Worm (Caenorhabditis elegans): Measurements from ENCODE around the gene ccep-97.
A peak's percentile ranks its signal among the peaks of the same experiment; 100 is the strongest.

The ccep-97 gene

ce11 chrV:4806859-4807258 lies 11.6 kb downstream of the ccep-97 start:
- TF ChIP-seq nhr-11 (tag; optimal IDR thresholded peaks at IDR 0.05) (no peak), zag-1 (tag; optimal IDR thresholded peaks at IDR 0.05) (no peak), nhr-77 (tag; optimal IDR thresholded peaks at IDR 0.05) (no peak), hmg-11 (tag; optimal IDR thresholded peaks at IDR 0.05) (no peak), egl-27 (tag; optimal IDR thresholded peaks at IDR 0.05) (no peak), nhr-12 (tag; optimal IDR thresholded peaks at IDR 0.05) (no peak), mml-1 (tag; optimal IDR thresholded peaks at IDR 0.05) (no peak), skn-1 (tag; optimal IDR thresholded peaks at IDR 0.05) (no peak), aly-2 (tag; optimal IDR thresholded peaks at IDR 0.05) (no peak), snpc-4 (tag; optimal IDR thresholded peaks at IDR 0.05) (no peak), ama-1 (optimal IDR thresholded peaks at IDR 0.05) (no peak), nfya-1 (tag; optimal IDR thresholded peaks at IDR 0.05; ENCODE audit: insufficient read depth) (no peak)

ce11 chrV:4805847-4806246 lies 12.6 kb downstream of the ccep-97 start, which contains the start of gene R02F11.3:
Gene R02F11.3, minus strand, starts transcription at chrV:4805947.
- TF ChIP-seq aly-2 (tag; optimal IDR thresholded peaks at IDR 0.05) (no peak), lsy-12 (tag; optimal IDR thresholded peaks at IDR 0.05) (no peak), lin-39 (tag; optimal IDR thresholded peaks at IDR 0.05) (no peak), ztf-4 (tag; optimal IDR thresholded peaks at IDR 0.05) (no peak), nhr-77 (tag; optimal IDR thresholded peaks at IDR 0.05) (no peak), hmg-11 (tag; optimal IDR thresholded peaks at IDR 0.05) (no peak), nhr-67 (tag; optimal IDR thresholded peaks at IDR 0.05) (no peak), unc-62 (GFP tag; optimal IDR thresholded peaks at IDR 0.05) (no peak), nhr-11 (tag; optimal IDR thresholded peaks at IDR 0.05) (no peak), ceh-28 (tag; optimal IDR thresholded peaks at IDR 0.05) (no peak)

ce11 chrV:4801943-4802342 lies 16.5 kb downstream of the ccep-97 start:
- TF ChIP-seq fkh-2 (tag; optimal IDR thresholded peaks at IDR 0.05) (no peak), nhr-76 (tag; optimal IDR thresholded peaks at IDR 0.05) (no peak), nhr-237 (tag; optimal IDR thresholded peaks at IDR 0.05) (no peak), zag-1 (tag; optimal IDR thresholded peaks at IDR 0.05) (no peak), skn-1 (tag; optimal IDR thresholded peaks at IDR 0.05) (no peak), nhr-28 (tag; optimal IDR thresholded peaks at IDR 0.05) (no peak)

DNA sequence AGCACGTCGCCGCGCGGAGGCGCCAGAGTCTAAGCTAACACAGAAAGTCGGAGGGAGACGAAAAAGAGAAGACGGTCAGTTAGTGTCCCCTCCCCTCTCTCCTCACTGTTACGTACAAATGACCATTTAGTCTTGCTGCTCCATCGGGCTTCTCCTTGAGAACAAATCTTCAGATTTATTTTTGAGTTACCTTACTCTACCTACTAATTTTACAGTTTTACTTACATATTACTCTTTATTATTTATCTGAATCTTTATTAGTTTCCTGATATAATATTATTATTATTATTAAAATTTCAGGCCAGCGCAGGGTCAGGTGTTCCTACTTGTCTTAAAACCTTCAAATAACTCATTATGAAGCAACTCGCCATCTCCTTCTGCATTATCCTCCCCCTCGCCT lies 17.7 kb downstream of the ccep-97 start, which contains the start of gene R02F11.1:
Gene R02F11.1, plus strand, starts transcription at position 301 of the 400 bp plus-strand sequence.
- TF ChIP-seq ZK546.5 (tag; optimal IDR thresholded peaks at IDR 0.05) = no peak
- TF ChIP-seq eor-1 (tag; optimal IDR thresholded peaks at IDR 0.05) = no peak
- TF ChIP-seq unc-39 (tag; optimal IDR thresholded peaks at IDR 0.05) = no peak
- TF ChIP-seq nhr-23 (tag; optimal IDR thresholded peaks at IDR 0.05) = no peak
- no peak for TF ChIP-seq mml-1 (tag; optimal IDR thresholded peaks at IDR 0.05)
- no peak for TF ChIP-seq lsy-12 (tag; optimal IDR thresholded peaks at IDR 0.05)
- no peak for TF ChIP-seq ceh-28 (tag; optimal IDR thresholded peaks at IDR 0.05)
- TF ChIP-seq nhr-77 (tag; optimal IDR thresholded peaks at IDR 0.05) = no peak
- no peak for TF ChIP-seq elt-1 (tag; optimal IDR thresholded peaks at IDR 0.05)
- TF ChIP-seq tbx-2 (tag; optimal IDR thresholded peaks at IDR 0.05) = no peak
- TF ChIP-seq elt-2 (tag; optimal IDR thresholded peaks at IDR 0.05) = no peak
- no peak for TF ChIP-seq ceh-82 (tag; optimal IDR thresholded peaks at IDR 0.05)
- no peak for TF ChIP-seq aly-2 (tag; optimal IDR thresholded peaks at IDR 0.05)
- no peak for TF ChIP-seq nhr-67 (tag; optimal IDR thresholded peaks at IDR 0.05)
- TF ChIP-seq ama-1 (optimal IDR thresholded peaks at IDR 0.05) = no peak

- peak; percentile 45 for TF ChIP-seq nhr-11 (tag; optimal IDR thresholded peaks at IDR 0.05)
- TF ChIP-seq elt-2 (tag; optimal IDR thresholded peaks at IDR 0.05) = no peak
Measured at ce11 chrV:4794308-4794707, 24.2 kb downstream of the ccep-97 start, which contains the start of gene R02F11.2. Gene R02F11.2, plus strand, starts transcription at chrV:4794599.

DNA sequence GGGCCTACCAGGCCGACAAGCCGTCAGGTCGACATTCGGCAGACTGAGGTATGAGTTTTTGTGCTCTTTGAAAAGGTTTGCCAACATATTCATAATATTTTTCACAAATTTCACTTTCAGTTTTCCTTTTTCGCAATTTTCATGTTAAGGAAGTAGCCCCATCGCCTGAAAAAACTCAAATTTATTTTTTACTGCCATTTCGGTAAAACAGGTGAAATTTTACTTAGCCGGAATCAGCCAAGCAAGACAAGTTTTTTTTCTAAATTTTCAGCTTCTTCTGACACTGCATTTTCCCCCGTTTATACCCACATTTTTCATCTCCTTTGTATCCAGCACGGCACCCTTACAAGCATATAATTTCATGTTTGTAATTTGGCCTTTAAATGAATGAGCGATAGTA lies 26.9 kb downstream of the ccep-97 start, which contains the start of gene R02F11.11:
Gene R02F11.11, plus strand, starts transcription at position 301 of the 400 bp plus-strand sequence.
- TF ChIP-seq nhr-77 (tag; optimal IDR thresholded peaks at IDR 0.05) (no peak), ceh-16 (tag; optimal IDR thresholded peaks at IDR 0.05) (no peak), nhr-23 (tag; optimal IDR thresholded peaks at IDR 0.05) (no peak), hmg-11 (tag; optimal IDR thresholded peaks at IDR 0.05) (no peak), ceh-9 (tag; optimal IDR thresholded peaks at IDR 0.05) (no peak), ZK546.5 (tag; optimal IDR thresholded peaks at IDR 0.05) (no peak), lin-39 (tag; optimal IDR thresholded peaks at IDR 0.05) (no peak), nhr-43 (tag; optimal IDR thresholded peaks at IDR 0.05; ENCODE audit: poor library complexity, severe bottlenecking) (no peak), eor-1 (tag; optimal IDR thresholded peaks at IDR 0.05) (no peak), nhr-28 (tag; optimal IDR thresholded peaks at IDR 0.05) (no peak), tbx-2 (tag; optimal IDR thresholded peaks at IDR 0.05) (no peak), nhr-237 (tag; optimal IDR thresholded peaks at IDR 0.05) (no peak), jun-1 (tag; optimal IDR thresholded peaks at IDR 0.05) (no peak), aly-2 (tag; optimal IDR thresholded peaks at IDR 0.05) (no peak), nhr-67 (tag; optimal IDR thresholded peaks at IDR 0.05) (no peak), lsy-12 (tag; optimal IDR thresholded peaks at IDR 0.05) (no peak), daf-12 (tag; optimal IDR thresholded peaks at IDR 0.05) (no peak), elt-3 (tag; optimal IDR thresholded peaks at IDR 0.05) (no peak), nhr-11 (tag; optimal IDR thresholded peaks at IDR 0.05) (no peak), mml-1 (tag; optimal IDR thresholded peaks at IDR 0.05) (no peak)

Measured in whole organism, L3 larva.